Fruit fly (Drosophila melanogaster): ENCODE measurements around the gene put.
A peak's percentile ranks its signal among the peaks of the same experiment; 100 is the strongest.

The put gene

dm6 chr3R:14576692-14577646, 48.5 kb downstream of the put start, which contains the start of gene stumps:
stumps (plus strand) TSS chr3R:14577217.
- TF ChIP-seq CG12768 (GFP tag; optimal IDR thresholded peaks at IDR 0.05) (peak; percentile 47), pad (GFP tag; optimal IDR thresholded peaks at IDR 0.05) (no peak)

- TF ChIP-seq CG1620 (GFP tag; optimal IDR thresholded peaks at IDR 0.05) (no peak), CG12768 (GFP tag; optimal IDR thresholded peaks at IDR 0.05) (no peak), bab1 (GFP tag; optimal IDR thresholded peaks at IDR 0.05) (no peak), ovo (GFP tag; optimal IDR thresholded peaks at IDR 0.05) (no peak), CG7045 (GFP tag; optimal IDR thresholded peaks at IDR 0.05) (no peak), Crg-1 (GFP tag; optimal IDR thresholded peaks at IDR 0.05) (no peak), CG14711 (tag; optimal IDR thresholded peaks at IDR 0.05) (no peak)
Observed at dm6 chr3R:14576511-14576691, 49.1 kb downstream of the put start, which contains the start of gene CG44094. CG44094 (minus strand) TSS chr3R:14576611.

- TF ChIP-seq cnc (optimal IDR thresholded peaks at IDR 0.05) = no peak
- peak; percentile 16 for TF ChIP-seq Crg-1 (GFP tag; optimal IDR thresholded peaks at IDR 0.05)
- TF ChIP-seq toe (GFP tag; optimal IDR thresholded peaks at IDR 0.05) = no peak
- TF ChIP-seq bab1 (GFP tag; optimal IDR thresholded peaks at IDR 0.05) = peak; percentile 19
- peak; percentile 14 for TF ChIP-seq CG7101 (tag; optimal IDR thresholded peaks at IDR 0.05)
- TF ChIP-seq tj (GFP tag; optimal IDR thresholded peaks at IDR 0.05) = no peak
- TF ChIP-seq CG33017 (tag; optimal IDR thresholded peaks at IDR 0.05) = no peak
- peak; percentile 8 for TF ChIP-seq Mnt (GFP tag; optimal IDR thresholded peaks at IDR 0.05)
- peak; percentile 50 for TF ChIP-seq ovo (GFP tag; optimal IDR thresholded peaks at IDR 0.05)
Observed at dm6 chr3R:14575718-14576187, 49.8 kb downstream of the put start, which contains the start of gene CG7987. CG7987 (minus strand) TSS chr3R:14575887.

dm6 chr3R:14574962-14575717, 50.4 kb downstream of the put start:
- TF ChIP-seq CG14711 (tag; optimal IDR thresholded peaks at IDR 0.05) (peak; percentile 71), pad (GFP tag; optimal IDR thresholded peaks at IDR 0.05) (peak; percentile 56), CG11617 (GFP tag; optimal IDR thresholded peaks at IDR 0.05) (peak; percentile 78), CG7101 (tag; optimal IDR thresholded peaks at IDR 0.05) (peak; percentile 79), CG1620 (GFP tag; optimal IDR thresholded peaks at IDR 0.05) (peak; percentile 42), CG7045 (GFP tag; optimal IDR thresholded peaks at IDR 0.05) (peak; percentile 68), CG12768 (GFP tag; optimal IDR thresholded peaks at IDR 0.05) (peak; percentile 52), bab1 (GFP tag; optimal IDR thresholded peaks at IDR 0.05) (peak; percentile 39), Mnt (GFP tag; optimal IDR thresholded peaks at IDR 0.05) (peak; percentile 89), tj (GFP tag; optimal IDR thresholded peaks at IDR 0.05) (peak; percentile 61), Crg-1 (GFP tag; optimal IDR thresholded peaks at IDR 0.05) (peak; percentile 39), toe (GFP tag; optimal IDR thresholded peaks at IDR 0.05) (peak; percentile 69), kay (GFP tag; ENCODE audit: borderline replicate concordance) (peak; percentile 76), CG5204 (GFP tag; optimal IDR thresholded peaks at IDR 0.05) (peak; percentile 35), CG33017 (tag; optimal IDR thresholded peaks at IDR 0.05) (peak; percentile 57), cnc (optimal IDR thresholded peaks at IDR 0.05) (peak in 1 of 2 experiments; percentile 16), cic (GFP tag; optimal IDR thresholded peaks at IDR 0.05) (no peak), Hr96 (GFP tag; optimal IDR thresholded peaks at IDR 0.05) (peak; percentile 48), ovo (GFP tag; optimal IDR thresholded peaks at IDR 0.05) (no peak), Clk (GFP tag; optimal IDR thresholded peaks at IDR 0.05) (peak; percentile 35)

dm6 chr3R:14569411-14570107, 55.9 kb downstream of the put start, which contains the start of gene Cys:
Cys (minus strand) TSS chr3R:14569644.
- no peak for TF ChIP-seq pad (GFP tag; optimal IDR thresholded peaks at IDR 0.05)
- TF ChIP-seq ovo (GFP tag; optimal IDR thresholded peaks at IDR 0.05) = no peak
- no peak for TF ChIP-seq CG11617 (GFP tag; optimal IDR thresholded peaks at IDR 0.05)
- no peak for TF ChIP-seq Crg-1 (GFP tag; optimal IDR thresholded peaks at IDR 0.05)
- peak; percentile 14 for TF ChIP-seq toe (GFP tag; optimal IDR thresholded peaks at IDR 0.05)
- no peak for TF ChIP-seq cnc (optimal IDR thresholded peaks at IDR 0.05)
- no peak for TF ChIP-seq CG5204 (GFP tag; optimal IDR thresholded peaks at IDR 0.05)
- TF ChIP-seq CG1620 (GFP tag; optimal IDR thresholded peaks at IDR 0.05) = no peak
- peak; percentile 90 for TF ChIP-seq kay (GFP tag; ENCODE audit: borderline replicate concordance)
- peak; percentile 43 for TF ChIP-seq CG33017 (tag; optimal IDR thresholded peaks at IDR 0.05)
- no peak for TF ChIP-seq bab1 (GFP tag; optimal IDR thresholded peaks at IDR 0.05)
- no peak for TF ChIP-seq Hr96 (GFP tag; optimal IDR thresholded peaks at IDR 0.05)
- no peak for TF ChIP-seq cic (GFP tag; optimal IDR thresholded peaks at IDR 0.05)
- no peak for TF ChIP-seq Clk (GFP tag; optimal IDR thresholded peaks at IDR 0.05)
- peak; percentile 59 for TF ChIP-seq CG7101 (tag; optimal IDR thresholded peaks at IDR 0.05)
- no peak for TF ChIP-seq Mnt (GFP tag; optimal IDR thresholded peaks at IDR 0.05)
- TF ChIP-seq CG7045 (GFP tag; optimal IDR thresholded peaks at IDR 0.05) = no peak
- TF ChIP-seq tj (GFP tag; optimal IDR thresholded peaks at IDR 0.05) = no peak
- no peak for TF ChIP-seq CG14711 (tag; optimal IDR thresholded peaks at IDR 0.05)
- no peak for TF ChIP-seq CG12768 (GFP tag; optimal IDR thresholded peaks at IDR 0.05)
